Fruit fly (Drosophila melanogaster) whole organism, embryonic: Measurements from ENCODE around the gene CG14352.

Experiments used
- Antp ChIP-seq: fragments of 200-800 bp; sonication (Bioruptor generic); optimal IDR thresholded peaks from 3 replicates; lab custom pipeline; 2016; ENCODE audit warnings: missing biosample characterization, missing genetic modification characterization
- Bdp1 ChIP-seq: fragments of 200-800 bp; sonication (Bioruptor generic); optimal IDR thresholded peaks from 3 replicates; lab custom pipeline; 2016; ENCODE audit warnings: missing biosample characterization, missing genetic modification characterization
- CG10209 ChIP-seq: fragments of 200-800 bp; sonication (Bioruptor generic); optimal IDR thresholded peaks from 3 replicates; lab custom pipeline; 2017; ENCODE audit warnings: missing biosample characterization, mild to moderate bottlenecking, missing genetic modification characterization, missing genetic modification reagents
- CG11093 ChIP-seq: fragments of 200-800 bp; sonication (Bioruptor generic); IDR thresholded peaks from 3 replicates; pipeline ENCODE4 v1.3.6; 2022; ENCODE audit warnings: missing biosample characterization, missing genetic modification characterization
- CG12942 ChIP-seq: fragments of 200-800 bp; sonication (Bioruptor generic); optimal IDR thresholded peaks from 3 replicates; lab custom pipeline; 2016; ENCODE audit warnings: missing biosample characterization, missing genetic modification characterization
- CG14860 ChIP-seq: fragments of 200-800 bp; sonication (Bioruptor generic); IDR thresholded peaks from 3 replicates; pipeline ENCODE4 v1.3.6; 2022; ENCODE audit warnings: missing biosample characterization, missing genetic modification characterization; ENCODE audit not compliant: partially characterized antibody
- CG15601 ChIP-seq: fragments of 200-800 bp; sonication (Bioruptor generic); optimal IDR thresholded peaks from 3 replicates; lab custom pipeline; 2019; ENCODE audit warnings: missing biosample characterization, mild to moderate bottlenecking, missing genetic modification characterization, moderate library complexity
- CG16779 ChIP-seq: fragments of 200-800 bp; sonication (Bioruptor generic); IDR thresholded peaks from 2 replicates; pipeline ENCODE4 v1.3.6; 2022; ENCODE audit warnings: missing biosample characterization, missing genetic modification characterization
- CG17829 ChIP-seq: fragments of 200-800 bp; optimal IDR thresholded peaks from 2 replicates; lab custom pipeline; 2019; ENCODE audit warnings: missing biosample characterization, mild to moderate bottlenecking, missing genetic modification characterization, moderate library complexity
- CG31441 ChIP-seq: fragments of 200-800 bp; sonication (Bioruptor generic); IDR thresholded peaks from 2 replicates; pipeline ENCODE4 v1.3.6; 2022; ENCODE audit warnings: missing biosample characterization, missing genetic modification characterization
- CG3281 ChIP-seq: fragments of 200-800 bp; sonication (Bioruptor generic); optimal IDR thresholded peaks from 3 replicates; lab custom pipeline; 2017; ENCODE audit warnings: missing biosample characterization, mild to moderate bottlenecking, missing genetic modification characterization
- CG33557 ChIP-seq: fragments of 200-800 bp; sonication (Bioruptor generic); optimal IDR thresholded peaks from 2 replicates; lab custom pipeline; 2019; ENCODE audit warnings: missing biosample characterization, mild to moderate bottlenecking, missing genetic modification characterization, moderate library complexity
- CG34224 ChIP-seq: fragments of 200-800 bp; sonication (Bioruptor generic); IDR thresholded peaks from 3 replicates; pipeline ENCODE4 v1.3.6; 2022; ENCODE audit warnings: missing biosample characterization, missing genetic modification characterization; ENCODE audit not compliant: partially characterized antibody
- CG4404 ChIP-seq: fragments of 200-800 bp; sonication (Bioruptor generic); IDR thresholded peaks from 2 replicates; pipeline ENCODE4 v1.3.6; 2022; ENCODE audit warnings: missing biosample characterization, missing genetic modification characterization
- CG7839 ChIP-seq: fragments of 200-800 bp; sonication (Bioruptor generic); optimal IDR thresholded peaks from 3 replicates; lab custom pipeline; 2018; ENCODE audit warnings: missing biosample characterization, mild to moderate bottlenecking, missing genetic modification characterization, moderate library complexity
- CG8359 ChIP-seq: fragments of 200-800 bp; sonication (Bioruptor generic); optimal IDR thresholded peaks from 2 replicates; lab custom pipeline; 2017; ENCODE audit warnings: missing biosample characterization, mild to moderate bottlenecking, missing genetic modification characterization, borderline replicate concordance
- CG9437 ChIP-seq: fragments of 200-800 bp; sonication (Bioruptor generic); optimal IDR thresholded peaks from 2 replicates; lab custom pipeline; 2018; ENCODE audit warnings: missing biosample characterization, mild to moderate bottlenecking, missing genetic modification characterization
- CG9727 ChIP-seq: fragments of 200-800 bp; sonication (Bioruptor generic); optimal IDR thresholded peaks from 3 replicates; lab custom pipeline; 2017; ENCODE audit warnings: missing biosample characterization, mild to moderate bottlenecking, missing genetic modification characterization
- Camta ChIP-seq: fragments of 200-800 bp; sonication (Bioruptor generic); optimal IDR thresholded peaks from 2 replicates; lab custom pipeline; 2016; ENCODE audit warnings: missing biosample characterization, missing genetic modification characterization
- Deaf1 ChIP-seq: fragments of 200-800 bp; optimal IDR thresholded peaks from 3 replicates; lab custom pipeline; 2019; ENCODE audit warnings: missing biosample characterization, mild to moderate bottlenecking, missing genetic modification characterization, moderate library complexity
- ERR ChIP-seq: fragments of 200-800 bp; sonication (Bioruptor generic); optimal IDR thresholded peaks from 2 replicates; lab custom pipeline; 2016; ENCODE audit warnings: missing biosample characterization, missing genetic modification characterization
- HmgD ChIP-seq: fragments of 200-800 bp; sonication (Bioruptor generic); optimal IDR thresholded peaks from 3 replicates; lab custom pipeline; 2016; ENCODE audit warnings: missing biosample characterization, missing genetic modification characterization
- MBD-R2 ChIP-seq: fragments of 200-800 bp; sonication (Bioruptor generic); IDR thresholded peaks from 2 replicates; pipeline ENCODE4 v1.3.6; 2022; ENCODE audit warnings: missing biosample characterization, missing genetic modification characterization
- PHDP ChIP-seq: fragments of 200-800 bp; sonication (Bioruptor generic); optimal IDR thresholded peaks from 3 replicates; lab custom pipeline; 2018; ENCODE audit warnings: missing biosample characterization, mild to moderate bottlenecking, missing genetic modification characterization, moderate library complexity
- Sry-β ChIP-seq: fragments of 200-800 bp; sonication (Bioruptor generic); optimal IDR thresholded peaks from 2 replicates; lab custom pipeline; 2018; ENCODE audit warnings: missing biosample characterization, mild to moderate bottlenecking, missing genetic modification characterization, moderate library complexity
- ac ChIP-seq: fragments of 200-800 bp; sonication (Bioruptor generic); optimal IDR thresholded peaks from 3 replicates; lab custom pipeline; 2017; ENCODE audit warnings: missing biosample characterization, mild to moderate bottlenecking, missing genetic modification characterization
- ara ChIP-seq: fragments of 200-800 bp; sonication (Bioruptor generic); IDR thresholded peaks from 2 replicates; pipeline ENCODE4 v1.3.6; 2022; ENCODE audit warnings: missing biosample characterization, missing genetic modification characterization
- br ChIP-seq: fragments of >200 bp; optimal IDR thresholded peaks from 2 replicates; lab custom pipeline; 2017
- chn ChIP-seq: fragments of 200-800 bp; sonication (Bioruptor generic); optimal IDR thresholded peaks from 2 replicates; lab custom pipeline; 2016; ENCODE audit warnings: missing biosample characterization, missing genetic modification characterization
- ci ChIP-seq: fragments of 200-800 bp; sonication (Bioruptor generic); IDR thresholded peaks from 3 replicates; pipeline ENCODE4 v1.3.6; 2022; ENCODE audit warnings: missing biosample characterization, missing genetic modification characterization
- corto ChIP-seq: fragments of 200-800 bp; sonication (Bioruptor generic); optimal IDR thresholded peaks from 2 replicates; lab custom pipeline; 2016; ENCODE audit warnings: missing biosample characterization, mild to moderate bottlenecking, missing genetic modification characterization, moderate library complexity
- disco-r ChIP-seq: fragments of 200-800 bp; sonication (Bioruptor generic); optimal IDR thresholded peaks from 2 replicates; lab custom pipeline; 2016; ENCODE audit warnings: missing biosample characterization, missing genetic modification characterization
- dmrt99B ChIP-seq: fragments of 200-800 bp; sonication (Bioruptor generic); optimal IDR thresholded peaks from 2 replicates; lab custom pipeline; 2018; ENCODE audit warnings: missing biosample characterization, mild to moderate bottlenecking, missing genetic modification characterization, moderate library complexity
- dysf ChIP-seq: fragments of 200-800 bp; sonication (Bioruptor generic); IDR thresholded peaks from 3 replicates; pipeline ENCODE4 v1.3.6; 2022; ENCODE audit warnings: missing biosample characterization, missing genetic modification characterization
- ems ChIP-seq: fragments of 200-800 bp; sonication (Bioruptor generic); optimal IDR thresholded peaks from 3 replicates; lab custom pipeline; 2016; ENCODE audit warnings: missing biosample characterization, missing genetic modification characterization
- eyg ChIP-seq: fragments of 200-800 bp; sonication (Bioruptor generic); optimal IDR thresholded peaks from 3 replicates; lab custom pipeline; 2016; ENCODE audit warnings: missing biosample characterization, missing genetic modification characterization
- fu2 ChIP-seq: fragments of 200-800 bp; sonication (Bioruptor generic); optimal IDR thresholded peaks from 2 replicates; lab custom pipeline; 2016; ENCODE audit warnings: missing biosample characterization, missing genetic modification characterization
- grn ChIP-seq: fragments of 200-800 bp; sonication (Bioruptor generic); optimal IDR thresholded peaks from 3 replicates; lab custom pipeline; 2017; ENCODE audit warnings: missing biosample characterization, missing genetic modification characterization
- klu ChIP-seq: fragments of 200-800 bp; sonication (Bioruptor generic); IDR thresholded peaks from 2 replicates; pipeline ENCODE4 v1.3.6; 2022; ENCODE audit warnings: missing biosample characterization, missing genetic modification characterization
- lab ChIP-seq: fragments of 200-800 bp; sonication (Bioruptor generic); optimal IDR thresholded peaks from 3 replicates; lab custom pipeline; 2017; ENCODE audit warnings: missing biosample characterization, missing genetic modification characterization, mild to moderate bottlenecking, moderate library complexity, missing genetic modification reagents
- mam ChIP-seq: fragments of 200-800 bp; sonication (Bioruptor generic); optimal IDR thresholded peaks from 3 replicates; lab custom pipeline; 2016; ENCODE audit warnings: missing biosample characterization, missing genetic modification characterization
- mld ChIP-seq: fragments of 200-800 bp; sonication (Bioruptor generic); IDR thresholded peaks from 3 replicates; pipeline ENCODE4 v1.3.6; 2022; ENCODE audit warnings: missing biosample characterization, missing genetic modification characterization; ENCODE audit not compliant: partially characterized antibody
- onecut ChIP-seq: fragments of 200-800 bp; sonication (Bioruptor generic); IDR thresholded peaks from 2 replicates; pipeline ENCODE4 v1.3.6; 2022; ENCODE audit warnings: missing biosample characterization, missing genetic modification characterization
- pum ChIP-seq: fragments of 200-800 bp; sonication (Bioruptor generic); optimal IDR thresholded peaks from 2 replicates; lab custom pipeline; 2016; ENCODE audit warnings: missing biosample characterization, missing genetic modification characterization
- pzg ChIP-seq: fragments of 200-800 bp; sonication (Bioruptor generic); optimal IDR thresholded peaks from 3 replicates; lab custom pipeline; 2018; ENCODE audit warnings: missing biosample characterization, mild to moderate bottlenecking, missing genetic modification characterization, moderate library complexity
- sisA ChIP-seq: fragments of 200-800 bp; sonication (Bioruptor generic); IDR thresholded peaks from 2 replicates; pipeline ENCODE4 v1.3.6; 2022; ENCODE audit warnings: missing biosample characterization, missing genetic modification characterization
- slbo ChIP-seq: fragments of 200-800 bp; sonication (Bioruptor generic); IDR thresholded peaks from 2 replicates; pipeline ENCODE4 v1.3.6; 2022; ENCODE audit warnings: missing biosample characterization, missing genetic modification characterization
- tio ChIP-seq: fragments of 200-800 bp; sonication (Bioruptor generic); optimal IDR thresholded peaks from 2 replicates; lab custom pipeline; 2017; ENCODE audit warnings: missing biosample characterization, missing genetic modification characterization, inconsistent platforms
- tll ChIP-seq, 2 experiments: fragments of 200-800 bp in 1 of 2; fragments of >200 bp in 1 of 2; sonication (Bioruptor generic) in 1 of 2; optimal IDR thresholded peaks; 2 replicates each; lab custom pipeline; 2017 to 2019; ENCODE audit warnings: missing biosample characterization in 2 of 2, missing genetic modification characterization in 2 of 2, mild to moderate bottlenecking in 1 of 2, moderate library complexity in 1 of 2
- toy ChIP-seq: fragments of 200-800 bp; sonication (Bioruptor generic); IDR thresholded peaks from 2 replicates; pipeline ENCODE4 v1.3.6; 2022; ENCODE audit warnings: missing biosample characterization, missing genetic modification characterization
- vnd ChIP-seq: fragments of 200-800 bp; sonication (Bioruptor generic); IDR thresholded peaks from 3 replicates; pipeline ENCODE4 v1.3.6; 2022; ENCODE audit warnings: missing biosample characterization, missing genetic modification characterization; ENCODE audit not compliant: partially characterized antibody

The CG14352 gene

DNA sequence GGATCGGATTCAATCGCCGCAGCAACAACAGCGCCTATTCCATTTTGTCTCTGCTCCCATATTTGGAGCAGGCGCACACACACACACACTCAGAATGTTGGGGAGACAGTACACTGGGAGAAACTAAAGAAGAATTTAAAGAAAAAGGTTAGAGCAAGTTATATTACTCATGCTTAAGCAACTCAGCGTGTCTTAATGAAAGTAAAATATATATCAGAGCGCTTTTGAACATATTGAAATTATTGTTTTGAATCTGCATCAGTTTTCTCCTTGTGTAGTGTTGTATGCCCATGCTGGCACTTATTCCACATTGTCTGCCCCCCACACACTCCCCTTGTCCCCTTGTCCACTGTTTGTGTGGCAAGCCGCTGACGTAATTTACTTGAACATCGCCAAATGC lies 21.0 kb upstream of the CG14352 start (continued):
- TF ChIP-seq disco-r (GFP tag; lab: Kevin White, UChicago) (peak; percentile 12), grn (GFP tag; lab: Kevin White, UChicago) (peak; percentile 20), ac (GFP tag; lab: Kevin White, UChicago) (no peak), CG34224 (no peak), CG12942 (GFP tag; lab: Kevin White, UChicago) (peak; percentile 37), dmrt99B (peak; percentile 88), toy (GFP tag; lab: Robert Waterston, UW) (peak; percentile 34; the same call in 1 of the 2 replicates), pum (GFP tag; lab: Kevin White, UChicago) (peak; percentile 64), Bdp1 (GFP tag; lab: Kevin White, UChicago) (peak; percentile 57), CG11093 (GFP tag; lab: Robert Waterston, UW) (peak; percentile 51; the same call in 1 of the 3 replicates), klu (peak; percentile 71), lab (GFP tag; lab: Kevin White, UChicago) (peak; percentile 91), slbo (peak; percentile 89), CG9727 (peak; percentile 75), eyg (GFP tag; lab: Kevin White, UChicago) (peak; percentile 75), ci (peak; percentile 94), HmgD (GFP tag; lab: Kevin White, UChicago) (no peak), CG33557 (GFP tag; lab: Kevin White, UChicago) (no peak), corto (GFP tag; lab: Kevin White, UChicago) (no peak), tio (GFP tag; lab: Kevin White, UChicago) (peak; percentile 72), ems (peak; percentile 60), mam (GFP tag; lab: Kevin White, UChicago) (peak; percentile 86), sisA (peak; percentile 84), CG9437 (GFP tag; lab: Kevin White, UChicago) (peak; percentile 52), onecut (GFP tag; lab: Robert Waterston, UW) (peak; percentile 64), CG31441 (GFP tag; lab: Robert Waterston, UW) (peak; percentile 70), MBD-R2 (peak; percentile 58; the same call in 1 of the 2 replicates), CG4404 (GFP tag; lab: Robert Waterston, UW) (no peak), CG3281 (GFP tag; lab: Kevin White, UChicago) (peak; percentile 73), Sry-β (GFP tag; lab: Kevin White, UChicago) (no peak), CG10209 (GFP tag; lab: Kevin White, UChicago) (peak; percentile 76), br (lab: Kevin White, UChicago) (no peak), CG14860 (GFP tag; lab: Robert Waterston, UW) (no peak), chn (GFP tag; lab: Kevin White, UChicago) (peak; percentile 63), mld (no peak), vnd (GFP tag; lab: Robert Waterston, UW) (no peak), Camta (GFP tag; lab: Kevin White, UChicago) (peak; percentile 78), CG16779 (GFP tag; lab: Robert Waterston, UW) (peak; percentile 59; the same call in 1 of the 2 replicates), pzg (GFP tag; lab: Kevin White, UChicago) (no peak), fu2 (GFP tag; lab: Kevin White, UChicago) (peak; percentile 67), ara (peak; percentile 70; the same call in 1 of the 2 replicates), CG8359 (peak; percentile 46), Antp (GFP tag; lab: Kevin White, UChicago) (peak; percentile 71), CG7839 (peak; percentile 87), dysf (peak; percentile 87), Deaf1 (tag; lab: Kevin White, UChicago) (peak; percentile 54), CG15601 (peak; percentile 53), CG17829 (peak; percentile 70), tll (GFP tag; optimal IDR thresholded peaks at IDR 0.05; lab: Kevin White, UChicago) (no peak), PHDP (tag; lab: Kevin White, UChicago) (peak; percentile 80), ERR (GFP tag; lab: Kevin White, UChicago) (peak; percentile 80)
